Fruit fly (Drosophila melanogaster): Measurements from ENCODE around the gene CG7368.

CG7368 gene

dm6 chr3L:11591803-11592202, 5.2 kb upstream of the CG7368 start:
- TF ChIP-seq noc (tag; optimal IDR thresholded peaks at IDR 0.05), result no peak

- TF ChIP-seq noc (tag; optimal IDR thresholded peaks at IDR 0.05), result no peak
Measured at dm6 chr3L:11593778-11594177, 3.2 kb upstream of the CG7368 start.

dm6 chr3L:11599255-11599654, 2.3 kb downstream of the CG7368 start:
- TF ChIP-seq noc (tag; optimal IDR thresholded peaks at IDR 0.05), result no peak

- no peak for TF ChIP-seq noc (tag; optimal IDR thresholded peaks at IDR 0.05)
Measured at dm6 chr3L:11599965-11600420, 3.0 kb downstream of the CG7368 start, which contains the start of the genes CG14137 and CG46394. Gene CG14137, minus strand, starts transcription at chr3L:11600065. Gene CG46394, plus strand, starts transcription at chr3L:11600370.

dm6 chr3L:11601133-11601532, 4.1 kb downstream of the CG7368 start:
- TF ChIP-seq noc (tag; optimal IDR thresholded peaks at IDR 0.05), result no peak

- TF ChIP-seq noc (tag; optimal IDR thresholded peaks at IDR 0.05), result no peak
Measured at dm6 chr3L:11602040-11602439, 5.0 kb downstream of the CG7368 start.

dm6 chr3L:11604227-11604626, 7.2 kb downstream of the CG7368 start:
- TF ChIP-seq noc (tag; optimal IDR thresholded peaks at IDR 0.05), result no peak

dm6 chr3L:11609153-11609809, 12.3 kb downstream of the CG7368 start, which contains the start of gene Duba:
Gene Duba, minus strand, starts transcription at chr3L:11609465.
- TF ChIP-seq noc (tag; optimal IDR thresholded peaks at IDR 0.05), result no peak

- TF ChIP-seq noc (tag; optimal IDR thresholded peaks at IDR 0.05), result no peak
Measured at dm6 chr3L:11609835-11610234, 12.8 kb downstream of the CG7368 start, which contains the start of gene CG42832. Gene CG42832, plus strand, starts transcription at chr3L:11610135.

- no peak for TF ChIP-seq noc (tag; optimal IDR thresholded peaks at IDR 0.05)
Measured at dm6 chr3L:11620001-11620400, 23.0 kb downstream of the CG7368 start, which contains the start of gene Muc68Ca. Gene Muc68Ca, minus strand, starts transcription at chr3L:11620101.

- no peak for TF ChIP-seq noc (tag; optimal IDR thresholded peaks at IDR 0.05)
Measured at dm6 chr3L:11622750-11623149, 25.7 kb downstream of the CG7368 start.

dm6 chr3L:11623245-11623883, 26.4 kb downstream of the CG7368 start:
- TF ChIP-seq noc (tag; optimal IDR thresholded peaks at IDR 0.05), result peak; percentile 19

- TF ChIP-seq noc (tag; optimal IDR thresholded peaks at IDR 0.05), result no peak
Measured at dm6 chr3L:11624281-11624680, 27.3 kb downstream of the CG7368 start, which contains the start of gene Akr1B. Gene Akr1B, minus strand, starts transcription at chr3L:11624381.

dm6 chr3L:11625634-11626175, 28.7 kb downstream of the CG7368 start, which contains the start of gene CG6083:
Gene CG6083, minus strand, starts transcription at chr3L:11626125.
- TF ChIP-seq noc (tag; optimal IDR thresholded peaks at IDR 0.05), result no peak

- TF ChIP-seq noc (tag; optimal IDR thresholded peaks at IDR 0.05), result no peak
Measured at dm6 chr3L:11626229-11626826, 29.3 kb downstream of the CG7368 start, which contains the start of gene PCID2. Gene PCID2, plus strand, starts transcription at chr3L:11626441.

- TF ChIP-seq noc (tag; optimal IDR thresholded peaks at IDR 0.05), result peak; percentile 0
Measured at dm6 chr3L:11627819-11628483, 30.9 kb downstream of the CG7368 start, which contains the start of gene Apt1. Gene Apt1, plus strand, starts transcription at chr3L:11628037.

All from whole organism, larva.